Fruit fly (Drosophila melanogaster): ENCODE data around the gene Nha1.
A peak's percentile ranks its signal among the peaks of the same experiment; 100 is the strongest.

The Nha1 gene

dm6 chr2L:6819230-6820049 lies 50.7 kb downstream of the Nha1 start (continued):
- TF ChIP-seq fu2 (GFP tag; optimal IDR thresholded peaks at IDR 0.05), result no peak
- no peak for TF ChIP-seq Atf3 (GFP tag; optimal IDR thresholded peaks at IDR 0.05)
- TF ChIP-seq hth (optimal IDR thresholded peaks at IDR 0.05), result no peak
- TF ChIP-seq maf-S (GFP tag; optimal IDR thresholded peaks at IDR 0.05), result no peak
- no peak for TF ChIP-seq pros (GFP tag; optimal IDR thresholded peaks at IDR 0.05)
- no peak for TF ChIP-seq pb (GFP tag; optimal IDR thresholded peaks at IDR 0.05)
- no peak for TF ChIP-seq CG17385 (GFP tag; optimal IDR thresholded peaks at IDR 0.05)
- no peak for TF ChIP-seq CG13123 (GFP tag; optimal IDR thresholded peaks at IDR 0.05)
- TF ChIP-seq pzg (GFP tag; optimal IDR thresholded peaks at IDR 0.05), result no peak
- TF ChIP-seq CG33213 (GFP tag; optimal IDR thresholded peaks at IDR 0.05), result no peak
- peak; percentile 36 for TF ChIP-seq Oli (tag; optimal IDR thresholded peaks at IDR 0.05)
- no peak for TF ChIP-seq D (optimal IDR thresholded peaks at IDR 0.05)
- peak; percentile 34 for TF ChIP-seq D (GFP tag; optimal IDR thresholded peaks at IDR 0.05)
- no peak for TF ChIP-seq CG6765 (GFP tag; optimal IDR thresholded peaks at IDR 0.05)
- no peak for TF ChIP-seq CG11247 (GFP tag; IDR thresholded peaks at IDR 0.05)
- no peak for TF ChIP-seq bbx (GFP tag; IDR thresholded peaks at IDR 0.05; ENCODE audit: partially characterized antibody)
- TF ChIP-seq sna (GFP tag; IDR thresholded peaks at IDR 0.05; ENCODE audit: partially characterized antibody), result no peak
- TF ChIP-seq CG1233 (GFP tag; optimal IDR thresholded peaks at IDR 0.05), result peak; percentile 12
- TF ChIP-seq Hsf (GFP tag; optimal IDR thresholded peaks at IDR 0.05), result peak; percentile 21
- no peak for TF ChIP-seq Poxn (GFP tag; IDR thresholded peaks at IDR 0.05)
- 0 out of 2 replicates have a peak, but pooled peaks have one; percentile 18 for TF ChIP-seq chm (GFP tag; IDR thresholded peaks at IDR 0.05)
- TF ChIP-seq ken (GFP tag; IDR thresholded peaks at IDR 0.05), result no peak
- peak; percentile 1 for TF ChIP-seq Hr3 (GFP tag; optimal IDR thresholded peaks at IDR 0.05)
- TF ChIP-seq CG3838 (GFP tag; optimal IDR thresholded peaks at IDR 0.05), result no peak
- TF ChIP-seq MESR4 (GFP tag; optimal IDR thresholded peaks at IDR 0.05), result no peak
- no peak for TF ChIP-seq Doc3 (GFP tag; IDR thresholded peaks at IDR 0.05; ENCODE audit: partially characterized antibody)
- TF ChIP-seq Mrtf (GFP tag; IDR thresholded peaks at IDR 0.05), result no peak
- no peak for TF ChIP-seq Hr39 (optimal IDR thresholded peaks at IDR 0.05)
- TF ChIP-seq CG30403 (GFP tag; optimal IDR thresholded peaks at IDR 0.05), result peak; percentile 51
- no peak for TF ChIP-seq CG11398 (GFP tag; optimal IDR thresholded peaks at IDR 0.05)
- TF ChIP-seq hb (GFP tag; IDR thresholded peaks at IDR 0.05; ENCODE audit: partially characterized antibody), result no peak
- TF ChIP-seq Nf-YA (GFP tag; IDR thresholded peaks at IDR 0.05), result no peak
- TF ChIP-seq sisA (GFP tag; IDR thresholded peaks at IDR 0.05), result no peak
- TF ChIP-seq en (GFP tag; optimal IDR thresholded peaks at IDR 0.05), result no peak
- no peak for TF ChIP-seq Mes4 (GFP tag; optimal IDR thresholded peaks at IDR 0.05)
- TF ChIP-seq CG4424 (GFP tag; optimal IDR thresholded peaks at IDR 0.05), result peak; percentile 57
- no peak for TF ChIP-seq pita (GFP tag; optimal IDR thresholded peaks at IDR 0.05)
- TF ChIP-seq Sox100B (GFP tag; optimal IDR thresholded peaks at IDR 0.05), result peak; percentile 12
- TF ChIP-seq E2f1 (GFP tag; IDR thresholded peaks at IDR 0.05), result no peak
- peak; percentile 51 for TF ChIP-seq fd96Cb (tag; optimal IDR thresholded peaks at IDR 0.05)
- TF ChIP-seq dm (GFP tag; optimal IDR thresholded peaks at IDR 0.05), result no peak
- TF ChIP-seq dimm (GFP tag; IDR thresholded peaks at IDR 0.05), result no peak
- TF ChIP-seq h (optimal IDR thresholded peaks at IDR 0.05), result no peak
- no peak for TF ChIP-seq sc (optimal IDR thresholded peaks at IDR 0.05)
- TF ChIP-seq sc (GFP tag; optimal IDR thresholded peaks at IDR 0.05), result no peak
- peak; percentile 37 for TF ChIP-seq cwo (GFP tag; optimal IDR thresholded peaks at IDR 0.05)
- TF ChIP-seq toy (GFP tag; IDR thresholded peaks at IDR 0.05), result no peak
- TF ChIP-seq Meics (GFP tag; optimal IDR thresholded peaks at IDR 0.05), result peak; percentile 35
- TF ChIP-seq sob (GFP tag; IDR thresholded peaks at IDR 0.05), result no peak; the same call in 1 of the 2 replicates
- TF ChIP-seq CG7271 (tag; optimal IDR thresholded peaks at IDR 0.05), result no peak
- TF ChIP-seq peb (GFP tag; IDR thresholded peaks at IDR 0.05), result no peak
- TF ChIP-seq Sox102F (GFP tag; optimal IDR thresholded peaks at IDR 0.05), result peak; percentile 44
